Worm (Caenorhabditis elegans): ENCODE data around the gene C55B6.1.

DNA sequence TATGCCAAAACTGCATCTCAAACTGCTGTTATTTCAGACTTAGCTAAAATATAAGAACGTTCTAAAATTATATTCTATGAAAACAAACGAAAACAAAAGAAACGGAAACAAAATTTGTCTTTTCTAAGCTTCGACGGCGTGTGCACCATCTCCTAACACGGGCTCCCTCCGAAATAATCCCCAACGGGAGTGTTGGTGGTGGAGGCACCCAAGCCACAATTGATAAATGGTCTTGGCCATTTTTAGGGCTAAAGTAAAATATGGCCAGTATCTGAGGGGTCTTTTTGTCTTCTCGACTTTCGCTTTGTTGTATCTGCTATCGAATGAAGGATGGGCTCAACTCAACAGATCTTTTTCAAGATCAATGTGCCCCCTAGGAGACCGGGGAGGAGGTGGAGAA lies 24.8 kb upstream of the C55B6.1 start:
- TF ChIP-seq nhr-11 (tag; optimal IDR thresholded peaks at IDR 0.05) (no peak), aly-2 (tag; optimal IDR thresholded peaks at IDR 0.05) (no peak)
